Worm (Caenorhabditis elegans) whole organism, L2 larva: ENCODE measurements around the gene flp-27.

Experiments used
- C34F6.9 ChIP-seq: fragments of 150-350 bp; optimal IDR thresholded peaks from 2 replicates; lab custom pipeline; 2014; ENCODE audit warnings: missing biosample characterization, missing genetic modification characterization
- F13H6.1 ChIP-seq: sonication (generic microtip); optimal IDR thresholded peaks from 2 replicates; lab custom pipeline; 2016; ENCODE audit warnings: missing genetic modification characterization, missing compliant biosample characterization
- R02D3.7 ChIP-seq: fragments of 150-350 bp; optimal IDR thresholded peaks from 2 replicates; lab custom pipeline; 2014; ENCODE audit warnings: missing biosample characterization, missing genetic modification characterization
- ZK546.5 ChIP-seq: sonication (generic microtip); optimal IDR thresholded peaks from 2 replicates; lab custom pipeline; 2017; ENCODE audit warnings: missing biosample characterization, missing genetic modification characterization
- ama-1 ChIP-seq: fragments of 150-350 bp; optimal IDR thresholded peaks from 2 replicates; lab custom pipeline; 2018; ENCODE audit warnings: inconsistent platforms
- blmp-1 ChIP-seq: sonication (generic microtip); optimal IDR thresholded peaks from 2 replicates; lab custom pipeline; 2017; ENCODE audit warnings: missing genetic modification characterization, mild to moderate bottlenecking, missing compliant biosample characterization, antibody characterized with exemption, moderate library complexity; ENCODE audit not compliant: insufficient read depth
- ceh-82 ChIP-seq: fragments of 150-350 bp; optimal IDR thresholded peaks from 2 replicates; lab custom pipeline; 2014; ENCODE audit warnings: missing biosample characterization, missing genetic modification characterization
- crh-2 ChIP-seq: sonication (generic microtip); optimal IDR thresholded peaks from 2 replicates; lab custom pipeline; 2017; ENCODE audit warnings: missing biosample characterization, missing genetic modification characterization
- dmd-4 ChIP-seq: sonication (generic microtip); optimal IDR thresholded peaks from 2 replicates; lab custom pipeline; 2017; ENCODE audit warnings: missing biosample characterization, missing genetic modification characterization
- egl-27 ChIP-seq: sonication (generic microtip); optimal IDR thresholded peaks from 3 replicates; lab custom pipeline; 2017; ENCODE audit warnings: missing biosample characterization, missing genetic modification reagents, missing genetic modification characterization
- elt-1 ChIP-seq: fragments of 150-350 bp; optimal IDR thresholded peaks from 2 replicates; lab custom pipeline; 2014; ENCODE audit warnings: missing biosample characterization, missing genetic modification characterization
- elt-3 ChIP-seq: sonication (generic microtip); optimal IDR thresholded peaks from 2 replicates; lab custom pipeline; 2017; ENCODE audit warnings: missing biosample characterization, missing genetic modification characterization
- gmeb-1 ChIP-seq: fragments of 150-350 bp; optimal IDR thresholded peaks from 2 replicates; lab custom pipeline; 2014; ENCODE audit warnings: missing biosample characterization, missing genetic modification characterization
- lin-13 ChIP-seq: fragments of 150-350 bp; optimal IDR thresholded peaks from 2 replicates; lab custom pipeline; 2014; ENCODE audit warnings: missing biosample characterization, missing genetic modification reagents, missing genetic modification characterization
- lin-39 ChIP-seq: fragments of 150-350 bp; optimal IDR thresholded peaks from 2 replicates; lab custom pipeline; 2014; ENCODE audit warnings: missing biosample characterization, missing genetic modification reagents, missing genetic modification characterization
- lsy-2 ChIP-seq, 2 experiments: fragments of 150-350 bp in 1 of 2; sonication (generic microtip) in 1 of 2; optimal IDR thresholded peaks; 2 replicates each; lab custom pipeline; 2014 to 2017; ENCODE audit warnings: missing biosample characterization in 2 of 2, missing genetic modification characterization in 2 of 2
- mab-5 ChIP-seq: fragments of 150-350 bp; optimal IDR thresholded peaks from 2 replicates; lab custom pipeline; 2014; ENCODE audit warnings: missing biosample characterization, missing genetic modification characterization
- mbf-1 ChIP-seq: sonication (generic microtip); optimal IDR thresholded peaks from 2 replicates; lab custom pipeline; 2017; ENCODE audit warnings: missing biosample characterization, missing genetic modification characterization
- mdl-1 ChIP-seq, 2 experiments: fragments of 150-350 bp in 1 of 2; sonication (generic microtip) in 1 of 2; optimal IDR thresholded peaks; 2 replicates each; lab custom pipeline; 2017; ENCODE audit warnings: missing biosample characterization in 2 of 2, missing genetic modification characterization in 2 of 2
- nhr-10 ChIP-seq: sonication (generic microtip); optimal IDR thresholded peaks from 2 replicates; lab custom pipeline; 2017; ENCODE audit warnings: missing biosample characterization, missing genetic modification characterization
- nhr-11 ChIP-seq: fragments of 150-350 bp; optimal IDR thresholded peaks from 2 replicates; lab custom pipeline; 2014; ENCODE audit warnings: missing biosample characterization, missing genetic modification characterization
- nhr-12 ChIP-seq: fragments of 150-350 bp; optimal IDR thresholded peaks from 2 replicates; lab custom pipeline; 2014; ENCODE audit warnings: missing biosample characterization, missing genetic modification characterization
- nhr-129 ChIP-seq: fragments of 150-350 bp; optimal IDR thresholded peaks from 2 replicates; lab custom pipeline; 2014; ENCODE audit warnings: missing biosample characterization, missing genetic modification characterization
- nhr-23 ChIP-seq: fragments of 150-350 bp; optimal IDR thresholded peaks from 2 replicates; lab custom pipeline; 2014; ENCODE audit warnings: missing biosample characterization, missing genetic modification reagents, missing genetic modification characterization
- nhr-25 ChIP-seq: fragments of 150-350 bp; sonication (generic microtip); optimal IDR thresholded peaks from 3 replicates; lab custom pipeline; 2014; ENCODE audit warnings: missing biosample characterization, missing genetic modification characterization
- nhr-6 ChIP-seq: fragments of 150-350 bp; optimal IDR thresholded peaks from 2 replicates; lab custom pipeline; 2014; ENCODE audit warnings: missing biosample characterization, missing genetic modification characterization
- nhr-77 ChIP-seq: fragments of 150-350 bp; optimal IDR thresholded peaks from 2 replicates; lab custom pipeline; 2014; ENCODE audit warnings: missing biosample characterization, missing genetic modification characterization
- peb-1 ChIP-seq: fragments of 150-350 bp; optimal IDR thresholded peaks from 2 replicates; lab custom pipeline; 2014; ENCODE audit warnings: missing biosample characterization, missing genetic modification characterization
- sem-4 ChIP-seq: fragments of 150-350 bp; optimal IDR thresholded peaks from 2 replicates; lab custom pipeline; 2014; ENCODE audit warnings: missing biosample characterization, missing genetic modification reagents, missing genetic modification characterization
- skn-1 ChIP-seq: sonication (generic microtip); optimal IDR thresholded peaks from 2 replicates; lab custom pipeline; 2017; ENCODE audit warnings: missing biosample characterization, missing genetic modification characterization
- sma-3 ChIP-seq: sonication (generic microtip); optimal IDR thresholded peaks from 2 replicates; lab custom pipeline; 2016; ENCODE audit warnings: missing genetic modification reagents, missing genetic modification characterization, missing compliant biosample characterization
- sma-9 ChIP-seq, 2 experiments: fragments of 150-350 bp in 1 of 2; sonication (generic microtip) in 1 of 2; optimal IDR thresholded peaks; 2 replicates each; lab custom pipeline; 2014 to 2016; ENCODE audit warnings: missing genetic modification characterization in 2 of 2, mild to moderate bottlenecking in 1 of 2, missing biosample characterization in 1 of 2, missing compliant biosample characterization in 1 of 2, missing genetic modification reagents in 1 of 2, moderate library complexity in 1 of 2
- snpc-4 ChIP-seq: fragments of 150-350 bp; optimal IDR thresholded peaks from 2 replicates; lab custom pipeline; 2014; ENCODE audit warnings: missing biosample characterization, missing genetic modification characterization
- unc-39 ChIP-seq: fragments of 150-350 bp; optimal IDR thresholded peaks from 2 replicates; lab custom pipeline; 2014; ENCODE audit warnings: missing biosample characterization, missing genetic modification characterization
- unc-55 ChIP-seq: fragments of 150-350 bp; sonication (generic microtip); optimal IDR thresholded peaks from 3 replicates; lab custom pipeline; 2014; ENCODE audit warnings: missing biosample characterization, missing genetic modification reagents, missing genetic modification characterization
- unc-62 ChIP-seq: fragments of 150-350 bp; optimal IDR thresholded peaks from 2 replicates; lab custom pipeline; 2014; ENCODE audit warnings: missing biosample characterization, missing genetic modification reagents, missing genetic modification characterization
- zag-1 ChIP-seq: fragments of 150-350 bp; optimal IDR thresholded peaks from 2 replicates; lab custom pipeline; 2014; ENCODE audit warnings: missing biosample characterization, missing genetic modification characterization
- ztf-1 ChIP-seq: fragments of 200-800 bp; sonication (Bioruptor generic); conservative IDR thresholded peaks from 2 replicates; pipeline ENCODE4 v1.3.6; 2022; ENCODE audit warnings: missing genetic modification characterization, missing compliant biosample characterization
- ztf-11 ChIP-seq: sonication (generic microtip); optimal IDR thresholded peaks from 2 replicates; lab custom pipeline; 2017; ENCODE audit warnings: missing biosample characterization, missing genetic modification characterization
- ztf-4 ChIP-seq: fragments of 150-350 bp; optimal IDR thresholded peaks from 2 replicates; lab custom pipeline; 2014; ENCODE audit warnings: missing biosample characterization, missing genetic modification characterization

The flp-27 gene

DNA sequence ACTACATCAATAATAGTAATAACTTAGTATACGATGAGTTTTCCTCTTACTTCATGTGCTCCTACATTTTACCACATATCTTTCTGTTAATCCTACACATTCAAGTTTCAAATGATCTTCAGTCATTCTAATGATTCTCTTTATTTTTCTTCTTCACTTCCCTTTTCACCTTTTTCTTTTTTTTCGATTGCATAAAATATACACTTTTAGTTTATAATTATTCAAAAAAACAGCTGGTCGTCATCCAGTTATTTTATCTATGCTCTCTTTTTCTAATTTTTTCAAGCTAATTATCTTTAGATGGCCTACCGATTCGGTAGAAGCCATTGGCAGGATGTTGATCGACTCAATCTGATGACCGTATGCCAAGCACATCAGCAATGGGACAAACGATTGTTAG is 26.6 kb upstream of the flp-27 start, which contains the start of gene F59E12.1:
Gene F59E12.1, plus strand, starts transcription at position 301 of the 400 bp plus-strand sequence.
- TF ChIP-seq unc-39 (no peak), nhr-6 (tag; lab: Kevin White, UChicago) (no peak), ceh-82 (tag; lab: Kevin White, UChicago) (no peak), nhr-12 (tag; lab: Kevin White, UChicago) (no peak), lsy-2 (tag; optimal IDR thresholded peaks at IDR 0.05; lab: Kevin White, UChicago) (no peak), lin-13 (GFP tag; lab: Kevin White, UChicago) (no peak), ztf-11 (tag; lab: Kevin White, UChicago) (no peak), nhr-23 (tag; lab: Kevin White, UChicago) (no peak), unc-55 (GFP tag; lab: Kevin White, UChicago) (no peak), nhr-11 (tag; lab: Kevin White, UChicago) (no peak), ztf-4 (no peak), gmeb-1 (tag; lab: Kevin White, UChicago) (no peak), nhr-77 (tag; lab: Kevin White, UChicago) (no peak), sma-3 (GFP tag; lab: Kevin White, UChicago) (no peak), dmd-4 (tag; lab: Kevin White, UChicago) (no peak), mdl-1 (tag; optimal IDR thresholded peaks at IDR 0.05; lab: Kevin White, UChicago) (no peak)

DNA sequence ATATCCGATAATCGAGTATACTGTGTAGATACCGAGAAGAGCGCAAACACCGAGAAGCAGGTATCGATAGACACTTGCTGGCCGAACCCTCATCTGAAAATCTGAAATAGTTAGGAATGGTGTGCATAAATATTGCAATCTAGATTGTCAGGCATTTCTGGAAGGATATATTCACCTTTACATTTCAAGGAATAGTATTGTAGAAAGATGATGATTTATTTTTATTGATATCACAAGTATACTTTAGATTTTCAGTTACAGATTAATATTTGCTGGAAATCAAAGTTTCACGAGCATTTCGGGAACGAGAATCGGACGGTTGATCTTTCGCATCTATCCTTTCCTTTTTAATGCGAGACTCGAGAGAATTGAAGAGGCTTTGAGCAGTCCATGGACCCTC is 21.1 kb upstream of the flp-27 start, which contains the start of gene fut-3:
Gene fut-3, minus strand, starts transcription at position 101 of the 400 bp plus-strand sequence.
- TF ChIP-seq ztf-11 (tag; lab: Kevin White, UChicago), result no peak
- no peak for TF ChIP-seq mab-5 (tag; lab: Kevin White, UChicago)
- no peak for TF ChIP-seq unc-62 (GFP tag; lab: Kevin White, UChicago)
- TF ChIP-seq ZK546.5, result no peak

DNA sequence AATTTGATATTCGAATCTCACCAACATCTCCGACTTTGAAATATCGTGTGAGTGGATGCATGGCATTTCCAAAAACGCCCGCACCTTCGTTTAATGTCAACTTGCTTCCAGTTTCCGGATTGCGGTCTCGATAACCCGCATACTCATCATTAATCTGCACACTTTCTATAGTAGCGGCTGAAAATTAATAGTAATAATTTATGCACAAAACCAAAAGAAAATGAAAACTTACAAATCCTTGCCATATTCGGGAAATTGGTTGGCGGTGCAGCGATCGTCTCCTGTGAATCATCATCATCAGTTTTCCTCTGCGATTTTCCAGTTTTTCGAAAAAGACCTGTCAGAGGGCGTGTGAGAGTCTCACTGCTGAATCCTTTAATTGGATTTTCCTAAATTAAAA is 20.6 kb upstream of the flp-27 start:
- TF ChIP-seq zag-1 (tag; lab: Kevin White, UChicago) (no peak), ZK546.5 (no peak), unc-39 (no peak), sma-3 (GFP tag; lab: Kevin White, UChicago) (no peak), skn-1 (tag; lab: Kevin White, UChicago) (no peak), ama-1 (lab: Kevin White, UChicago) (no peak), R02D3.7 (tag; lab: Kevin White, UChicago) (no peak), nhr-23 (tag; lab: Kevin White, UChicago) (no peak), F13H6.1 (tag; lab: Kevin White, UChicago) (no peak), nhr-129 (tag; lab: Kevin White, UChicago) (no peak), ztf-1 (no peak), egl-27 (tag; lab: Kevin White, UChicago) (no peak), lin-13 (GFP tag; lab: Kevin White, UChicago) (no peak), snpc-4 (no peak), sem-4 (tag; lab: Kevin White, UChicago) (no peak), nhr-10 (no peak), crh-2 (tag; lab: Kevin White, UChicago) (no peak)

DNA sequence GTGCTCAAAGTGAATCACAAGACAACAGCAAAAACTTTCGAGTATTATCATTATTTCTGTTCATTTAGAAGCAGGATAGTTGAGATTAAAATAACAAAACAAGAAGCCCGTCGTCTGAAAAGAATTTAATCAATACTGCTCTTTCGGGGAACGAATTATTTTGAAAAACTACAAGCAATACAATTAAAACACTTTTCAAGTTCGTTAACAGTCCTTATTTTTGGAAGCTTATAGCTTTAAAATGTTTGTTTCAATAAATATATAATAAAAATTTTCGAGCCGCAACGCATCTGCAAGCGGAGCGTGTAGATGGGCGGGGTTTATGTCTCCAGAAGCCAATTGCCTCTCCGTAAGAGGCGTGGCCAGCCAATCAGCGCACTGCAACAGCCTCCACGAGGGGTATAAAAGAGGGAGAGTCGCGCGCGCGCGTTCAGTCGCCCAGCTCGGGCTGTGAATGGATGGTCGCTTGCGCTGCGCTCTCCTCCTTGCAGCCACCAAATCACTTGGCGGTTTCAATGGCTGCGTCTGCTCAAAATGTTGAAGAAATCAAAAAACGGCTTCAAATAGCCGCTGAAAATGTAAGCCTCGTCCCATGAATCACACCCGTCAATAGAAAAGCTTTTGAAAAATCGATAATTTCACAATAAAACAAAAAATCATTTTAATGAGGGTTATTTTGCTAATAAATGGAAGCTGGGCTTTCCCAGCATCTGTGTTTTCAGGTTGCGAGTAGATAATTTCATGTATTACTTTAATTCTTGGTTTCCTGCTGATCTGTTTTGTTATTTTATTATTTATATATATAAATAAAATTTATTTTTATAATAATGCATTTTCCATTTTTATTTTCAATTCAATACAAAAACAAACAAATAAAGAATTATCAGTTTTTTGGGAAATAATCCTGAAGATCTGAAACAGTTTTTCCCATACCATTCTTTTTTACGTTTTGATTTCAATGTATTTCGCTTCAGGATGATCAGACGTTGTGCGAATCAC is 19.8 kb upstream of the flp-27 start, which contains the start of the genes ift-43 and mdt-26:
Gene ift-43, minus strand, starts transcription at position 51 of the 999 bp plus-strand sequence.
Gene mdt-26, plus strand, starts transcription at position 446 of the 999 bp plus-strand sequence.
- TF ChIP-seq snpc-4 (no peak), mab-5 (tag; lab: Kevin White, UChicago) (peak; percentile 34), F13H6.1 (tag; lab: Kevin White, UChicago) (peak; percentile 85), ztf-4 (peak; percentile 73), nhr-11 (tag; lab: Kevin White, UChicago) (no peak), sem-4 (tag; lab: Kevin White, UChicago) (peak; percentile 67), elt-3 (tag; lab: Kevin White, UChicago) (no peak), ztf-11 (tag; lab: Kevin White, UChicago) (no peak), ZK546.5 (peak; percentile 3), lin-39 (tag; lab: Kevin White, UChicago) (no peak), C34F6.9 (tag; lab: Kevin White, UChicago) (peak; percentile 50), sma-9 (GFP tag; optimal IDR thresholded peaks at IDR 0.05; lab: Kevin White, UChicago) (peak; percentile 75), sma-9 (tag; optimal IDR thresholded peaks at IDR 0.05; lab: Kevin White, UChicago) (no peak), nhr-6 (tag; lab: Kevin White, UChicago) (peak; percentile 68), nhr-10 (peak; percentile 72), nhr-12 (tag; lab: Kevin White, UChicago) (no peak), unc-62 (GFP tag; lab: Kevin White, UChicago) (no peak), ama-1 (lab: Kevin White, UChicago) (peak; percentile 100), mbf-1 (tag; lab: Kevin White, UChicago) (no peak), gmeb-1 (tag; lab: Kevin White, UChicago) (peak; percentile 57), elt-1 (tag; lab: Kevin White, UChicago) (no peak), skn-1 (tag; lab: Kevin White, UChicago) (no peak), nhr-23 (tag; lab: Kevin White, UChicago) (no peak), dmd-4 (tag; lab: Kevin White, UChicago) (no peak), ceh-82 (tag; lab: Kevin White, UChicago) (peak; percentile 9), sma-3 (GFP tag; lab: Kevin White, UChicago) (peak; percentile 81), ztf-1 (no peak), crh-2 (tag; lab: Kevin White, UChicago) (peak; percentile 80), peb-1 (tag; lab: Kevin White, UChicago) (no peak), lin-13 (GFP tag; lab: Kevin White, UChicago) (peak; percentile 81), blmp-1 (tag; lab: Kevin White, UChicago) (peak; percentile 20), nhr-129 (tag; lab: Kevin White, UChicago) (peak; percentile 62), unc-39 (peak; percentile 8), nhr-25 (peak; percentile 51)
